Fruit fly (Drosophila melanogaster): ENCODE results near the gene CG34150.

- TF ChIP-seq insv (optimal IDR thresholded peaks at IDR 0.05) (no peak), Sin3A (optimal IDR thresholded peaks at IDR 0.05) (no peak), psq (optimal IDR thresholded peaks at IDR 0.05) (no peak), h (optimal IDR thresholded peaks at IDR 0.05) (no peak), ttk (optimal IDR thresholded peaks at IDR 0.05) (no peak)
Observed at dm6 chr3R:24773016-24773415, 41.0 kb upstream of the CG34150 start.

Data from Kc167 (cell line).